Fruit fly (Drosophila melanogaster) whole organism, embryonic: ENCODE data around the gene Sptz.
A peak's percentile ranks its signal among the peaks of the same experiment; 100 is the strongest.

Experiments
- Awh ChIP-seq: fragments of 200-800 bp; sonication (Bioruptor generic); IDR thresholded peaks from 2 replicates; pipeline ENCODE4, ENCODE4 v1.3.6; 2022; ENCODE audit warnings: missing biosample characterization, missing genetic modification characterization
- C15 ChIP-seq: fragments of 200-800 bp; sonication (Bioruptor generic); IDR thresholded peaks from 3 replicates; pipeline ENCODE4 v1.3.6; 2022; ENCODE audit warnings: missing biosample characterization, missing genetic modification characterization
- CG10209 ChIP-seq: fragments of 200-800 bp; sonication (Bioruptor generic); optimal IDR thresholded peaks from 3 replicates; lab custom pipeline; 2017; ENCODE audit warnings: missing biosample characterization, mild to moderate bottlenecking, missing genetic modification characterization, missing genetic modification reagents
- CG10431 ChIP-seq: fragments of 200-800 bp; sonication (Bioruptor generic); optimal IDR thresholded peaks from 3 replicates; lab custom pipeline; 2018; ENCODE audit warnings: missing biosample characterization, mild to moderate bottlenecking, missing genetic modification characterization
- CG11560 ChIP-seq: fragments of 200-800 bp; sonication (Bioruptor generic); IDR thresholded peaks from 3 replicates; pipeline ENCODE4 v1.3.6; 2022; ENCODE audit warnings: missing biosample characterization, missing genetic modification characterization
- CG13123 ChIP-seq: fragments of 200-800 bp; sonication (Bioruptor generic); optimal IDR thresholded peaks from 2 replicates; lab custom pipeline; 2016; ENCODE audit warnings: missing biosample characterization, missing genetic modification characterization
- CG13775 ChIP-seq: fragments of 200-800 bp; sonication (Bioruptor generic); optimal IDR thresholded peaks from 3 replicates; lab custom pipeline; 2017; ENCODE audit warnings: missing biosample characterization, mild to moderate bottlenecking, missing genetic modification characterization
- CG14441 ChIP-seq: fragments of 200-800 bp; sonication (Bioruptor generic); IDR thresholded peaks from 2 replicates; pipeline ENCODE4 v1.3.6; 2022; ENCODE audit warnings: missing biosample characterization, missing genetic modification characterization
- CG14667 ChIP-seq: fragments of 200-800 bp; sonication (Bioruptor generic); IDR thresholded peaks from 2 replicates; pipeline ENCODE4 v1.3.6; 2022; ENCODE audit warnings: missing biosample characterization, missing genetic modification characterization
- CG15011 ChIP-seq: fragments of 200-800 bp; sonication (Bioruptor generic); optimal IDR thresholded peaks from 3 replicates; lab custom pipeline; 2018; ENCODE audit warnings: missing biosample characterization, mild to moderate bottlenecking, missing genetic modification characterization
- CG18599 ChIP-seq: fragments of 200-800 bp; sonication (Bioruptor generic); optimal IDR thresholded peaks from 3 replicates; lab custom pipeline; 2017; ENCODE audit warnings: missing biosample characterization, missing genetic modification characterization, mild to moderate bottlenecking, moderate library complexity, missing genetic modification reagents
- CG30431 ChIP-seq: fragments of 200-800 bp; sonication (Bioruptor generic); optimal IDR thresholded peaks from 2 replicates; lab custom pipeline; 2017; ENCODE audit warnings: missing biosample characterization, missing genetic modification characterization
- CG31441 ChIP-seq: fragments of 200-800 bp; sonication (Bioruptor generic); IDR thresholded peaks from 2 replicates; pipeline ENCODE4 v1.3.6; 2022; ENCODE audit warnings: missing biosample characterization, missing genetic modification characterization
- CG3281 ChIP-seq: fragments of 200-800 bp; sonication (Bioruptor generic); optimal IDR thresholded peaks from 3 replicates; lab custom pipeline; 2017; ENCODE audit warnings: missing biosample characterization, mild to moderate bottlenecking, missing genetic modification characterization
- CG4617 ChIP-seq: fragments of 200-800 bp; sonication (Bioruptor generic); optimal IDR thresholded peaks from 3 replicates; lab custom pipeline; 2016; ENCODE audit warnings: missing biosample characterization, missing genetic modification characterization, borderline replicate concordance
- CG5953 ChIP-seq: fragments of 200-800 bp; sonication (Bioruptor generic); IDR thresholded peaks from 2 replicates; pipeline ENCODE4 v1.3.6; 2022; ENCODE audit warnings: missing biosample characterization, missing genetic modification characterization
- CG6813 ChIP-seq: fragments of 200-800 bp; sonication (Bioruptor generic); optimal IDR thresholded peaks from 2 replicates; lab custom pipeline; 2017; ENCODE audit warnings: missing biosample characterization, missing genetic modification characterization, mild to moderate bottlenecking, moderate library complexity, missing genetic modification reagents
- CG7786 ChIP-seq: fragments of 200-800 bp; sonication (Bioruptor generic); optimal IDR thresholded peaks from 2 replicates; lab custom pipeline; 2016; ENCODE audit warnings: missing biosample characterization, missing genetic modification characterization
- CG8089 ChIP-seq: fragments of 200-800 bp; sonication (Bioruptor generic); optimal IDR thresholded peaks from 3 replicates; lab custom pipeline; 2016; ENCODE audit warnings: missing biosample characterization, missing genetic modification characterization
- CG8924 ChIP-seq: fragments of 200-800 bp; optimal IDR thresholded peaks from 3 replicates; lab custom pipeline; 2019; ENCODE audit warnings: missing biosample characterization, mild to moderate bottlenecking, missing genetic modification characterization, moderate library complexity
- CG9437 ChIP-seq: fragments of 200-800 bp; sonication (Bioruptor generic); optimal IDR thresholded peaks from 2 replicates; lab custom pipeline; 2018; ENCODE audit warnings: missing biosample characterization, mild to moderate bottlenecking, missing genetic modification characterization
- CG9727 ChIP-seq: fragments of 200-800 bp; sonication (Bioruptor generic); optimal IDR thresholded peaks from 3 replicates; lab custom pipeline; 2017; ENCODE audit warnings: missing biosample characterization, mild to moderate bottlenecking, missing genetic modification characterization
- CG9932 ChIP-seq: fragments of 200-800 bp; sonication (Bioruptor generic); IDR thresholded peaks from 2 replicates; pipeline ENCODE4 v1.3.6; 2022; ENCODE audit warnings: missing biosample characterization, missing genetic modification characterization
- D19A ChIP-seq: fragments of 200-800 bp; optimal IDR thresholded peaks from 3 replicates; lab custom pipeline; 2019; ENCODE audit warnings: missing biosample characterization, mild to moderate bottlenecking, missing genetic modification characterization, moderate library complexity
- Dbx ChIP-seq: fragments of 200-800 bp; sonication (Bioruptor generic); IDR thresholded peaks from 3 replicates; pipeline ENCODE4 v1.3.6; 2022; ENCODE audit warnings: missing biosample characterization, missing genetic modification characterization
- GATAe ChIP-seq: fragments of 200-800 bp; sonication (Bioruptor generic); conservative IDR thresholded peaks from 2 replicates; pipeline ENCODE4 v1.3.6; 2022; ENCODE audit warnings: missing biosample characterization, missing genetic modification characterization
- Gsc ChIP-seq: fragments of 200-800 bp; sonication (Bioruptor generic); IDR thresholded peaks from 2 replicates; pipeline ENCODE4 v1.3.6; 2022; ENCODE audit warnings: missing biosample characterization, missing genetic modification characterization
- Gug ChIP-seq: fragments of 200-800 bp; sonication (Bioruptor generic); IDR thresholded peaks from 4 replicates; pipeline ENCODE4 v1.3.6; 2022; ENCODE audit warnings: missing biosample characterization, missing genetic modification characterization
- MBD-R2 ChIP-seq: fragments of 200-800 bp; sonication (Bioruptor generic); IDR thresholded peaks from 2 replicates; pipeline ENCODE4 v1.3.6; 2022; ENCODE audit warnings: missing biosample characterization, missing genetic modification characterization
- NK7.1 ChIP-seq: fragments of 200-800 bp; sonication (Bioruptor generic); optimal IDR thresholded peaks from 3 replicates; lab custom pipeline; 2016; ENCODE audit warnings: missing biosample characterization, missing genetic modification characterization
- Neu2 ChIP-seq: fragments of 200-800 bp; sonication (Bioruptor generic); optimal IDR thresholded peaks from 3 replicates; lab custom pipeline; 2016; ENCODE audit warnings: missing biosample characterization, missing genetic modification characterization, borderline replicate concordance
- Oli ChIP-seq: fragments of 200-800 bp; sonication (Bioruptor generic); optimal IDR thresholded peaks from 2 replicates; lab custom pipeline; 2018; ENCODE audit warnings: missing biosample characterization, mild to moderate bottlenecking, missing genetic modification characterization, moderate library complexity
- Six4 ChIP-seq: fragments of 200-800 bp; sonication (Bioruptor generic); optimal IDR thresholded peaks from 2 replicates; lab custom pipeline; 2016; ENCODE audit warnings: missing biosample characterization, missing genetic modification characterization
- Sry-δ ChIP-seq: fragments of 200-800 bp; sonication (Bioruptor generic); optimal IDR thresholded peaks from 2 replicates; lab custom pipeline; 2016; ENCODE audit warnings: missing biosample characterization, missing genetic modification characterization
- ab ChIP-seq: fragments of 200-800 bp; sonication (Bioruptor generic); optimal IDR thresholded peaks from 2 replicates; lab custom pipeline; 2016; ENCODE audit warnings: missing biosample characterization, missing genetic modification characterization
- ap ChIP-seq: fragments of 200-800 bp; sonication (Bioruptor generic); IDR thresholded peaks from 2 replicates; pipeline ENCODE4 v1.3.6; 2022; ENCODE audit warnings: missing biosample characterization, missing genetic modification characterization
- cad ChIP-seq: fragments of >200 bp; optimal IDR thresholded peaks from 2 replicates; lab custom pipeline; 2017; ENCODE audit warnings: missing biosample characterization, missing genetic modification characterization
- emc ChIP-seq: fragments of 200-800 bp; sonication (Bioruptor generic); optimal IDR thresholded peaks from 2 replicates; lab custom pipeline; 2016; ENCODE audit warnings: missing biosample characterization, missing genetic modification characterization
- ewg ChIP-seq: fragments of 200-800 bp; sonication (Bioruptor generic); optimal IDR thresholded peaks from 3 replicates; lab custom pipeline; 2017; ENCODE audit warnings: mild to moderate bottlenecking, missing biosample characterization, missing genetic modification reagents, missing genetic modification characterization
- fd102C ChIP-seq: fragments of 200-800 bp; sonication (Bioruptor generic); optimal IDR thresholded peaks from 2 replicates; lab custom pipeline; 2018; ENCODE audit warnings: missing biosample characterization, mild to moderate bottlenecking, missing genetic modification characterization, moderate library complexity
- gcm ChIP-seq: fragments of 200-800 bp; sonication (Bioruptor generic); optimal IDR thresholded peaks from 2 replicates; lab custom pipeline; 2019; ENCODE audit warnings: missing biosample characterization, mild to moderate bottlenecking, missing genetic modification characterization, moderate library complexity
- jumu ChIP-seq: fragments of 200-800 bp; sonication (Bioruptor generic); optimal IDR thresholded peaks from 3 replicates; lab custom pipeline; 2016; ENCODE audit warnings: missing biosample characterization, missing genetic modification characterization
- ro ChIP-seq: fragments of 200-800 bp; sonication (Bioruptor generic); IDR thresholded peaks from 2 replicates; pipeline ENCODE4 v1.3.6; 2022; ENCODE audit warnings: missing biosample characterization, missing genetic modification characterization
- sc ChIP-seq, 3 experiments: fragments of >200 bp in 2 of 3; fragments of 200-800 bp in 1 of 3; sonication (Bioruptor generic) in 1 of 3; optimal IDR thresholded peaks; 2 replicates in 2 of 3; 3 replicates in 1 of 3; lab custom pipeline; 2017; ENCODE audit warnings: mild to moderate bottlenecking in 1 of 3, missing biosample characterization in 1 of 3, missing genetic modification characterization in 1 of 3, missing genetic modification reagents in 1 of 3
- sens-2 ChIP-seq: fragments of 200-800 bp; sonication (Bioruptor generic); IDR thresholded peaks from 2 replicates; pipeline ENCODE4 v1.3.6; 2022; ENCODE audit warnings: missing biosample characterization, missing genetic modification characterization
- tin ChIP-seq: fragments of 200-800 bp; sonication (Bioruptor generic); optimal IDR thresholded peaks from 3 replicates; lab custom pipeline; 2016; ENCODE audit warnings: missing biosample characterization, missing genetic modification characterization
- tio ChIP-seq: fragments of 200-800 bp; sonication (Bioruptor generic); optimal IDR thresholded peaks from 2 replicates; lab custom pipeline; 2017; ENCODE audit warnings: missing biosample characterization, missing genetic modification characterization, inconsistent platforms
- z ChIP-seq: fragments of 200-800 bp; sonication (Bioruptor generic); IDR thresholded peaks from 3 replicates; pipeline ENCODE4 v1.3.6; 2022; ENCODE audit warnings: missing biosample characterization, missing genetic modification characterization
- zfh2 ChIP-seq: fragments of 200-800 bp; sonication (Bioruptor generic); optimal IDR thresholded peaks from 2 replicates; lab custom pipeline; 2016; ENCODE audit warnings: missing biosample characterization, missing genetic modification characterization

Sptz gene

dm6 chr3R:11458022-11458850, 36.3 kb downstream of the Sptz start (continued):
- TF ChIP-seq Oli (tag; lab: Kevin White, UChicago): peak; percentile 60
- no peak for TF ChIP-seq z
- TF ChIP-seq CG13123 (GFP tag; lab: Kevin White, UChicago): no peak
- peak; percentile 75 for TF ChIP-seq CG9932 (GFP tag; lab: Robert Waterston, UW)
- no peak for TF ChIP-seq CG8089 (GFP tag; lab: Kevin White, UChicago)
- TF ChIP-seq CG10431 (GFP tag; lab: Kevin White, UChicago): no peak
- peak; percentile 90 for TF ChIP-seq CG14441 (GFP tag; lab: Robert Waterston, UW)
- TF ChIP-seq sc (optimal IDR thresholded peaks at IDR 0.05; lab: Kevin White, UChicago): no peak
- TF ChIP-seq sc (GFP tag; optimal IDR thresholded peaks at IDR 0.05; lab: Kevin White, UChicago): no peak
- peak; percentile 25 for TF ChIP-seq tio (GFP tag; lab: Kevin White, UChicago)
- TF ChIP-seq cad (GFP tag; lab: Kevin White, UChicago): no peak
- TF ChIP-seq CG11560 (tag; lab: Robert Waterston, UW): peak; percentile 64
- peak; percentile 73; the same call in 1 of the 2 replicates for TF ChIP-seq Awh (GFP tag; lab: Robert Waterston, UW)
- 0 out of 2 replicates have a peak, but pooled peaks have one; percentile 43 for TF ChIP-seq Gsc (GFP tag; lab: Robert Waterston, UW)
- TF ChIP-seq tin (GFP tag; lab: Kevin White, UChicago): peak; percentile 38
- 0 out of 2 replicates have a peak, but pooled peaks have one; percentile 38 for TF ChIP-seq sens-2 (GFP tag; lab: Robert Waterston, UW)
- peak; percentile 77; the same call in 2 of the 3 replicates for TF ChIP-seq C15 (GFP tag; lab: Robert Waterston, UW)
- TF ChIP-seq CG13775 (GFP tag; lab: Kevin White, UChicago): peak; percentile 55
- peak; percentile 90 for TF ChIP-seq GATAe (GFP tag; lab: Robert Waterston, UW)
- peak; percentile 55 for TF ChIP-seq CG30431 (GFP tag; lab: Kevin White, UChicago)
- peak; percentile 61 for TF ChIP-seq zfh2
- peak; percentile 18 for TF ChIP-seq D19A (tag; lab: Kevin White, UChicago)
- TF ChIP-seq NK7.1 (GFP tag; lab: Kevin White, UChicago): peak; percentile 22
- peak; percentile 82 for TF ChIP-seq CG14667 (GFP tag; lab: Robert Waterston, UW)
- TF ChIP-seq MBD-R2 (GFP tag; lab: Robert Waterston, UW): peak; percentile 58
- TF ChIP-seq CG18599 (GFP tag; lab: Kevin White, UChicago): peak; percentile 80
- peak; percentile 25 for TF ChIP-seq Sry-δ (GFP tag; lab: Kevin White, UChicago)
- peak; percentile 37 for TF ChIP-seq CG9437 (GFP tag; lab: Kevin White, UChicago)
- TF ChIP-seq CG4617 (GFP tag; lab: Kevin White, UChicago): no peak
- TF ChIP-seq ro (GFP tag; lab: Robert Waterston, UW): 0 out of 2 replicates have a peak, but pooled peaks have one; percentile 49
- TF ChIP-seq ap (GFP tag; lab: Robert Waterston, UW): peak; percentile 41; the same call in 1 of the 2 replicates
- TF ChIP-seq CG8924: peak; percentile 48
- peak; percentile 52; the same call in 1 of the 2 replicates for TF ChIP-seq CG31441 (GFP tag; lab: Robert Waterston, UW)
- TF ChIP-seq fd102C (GFP tag; lab: Kevin White, UChicago): no peak
- peak; percentile 59; the same call in 1 of the 2 replicates for TF ChIP-seq CG5953 (GFP tag; lab: Robert Waterston, UW)
- TF ChIP-seq jumu (GFP tag; lab: Kevin White, UChicago): peak; percentile 66
- TF ChIP-seq Neu2 (GFP tag; lab: Kevin White, UChicago): peak; percentile 41
- TF ChIP-seq CG6813 (GFP tag; lab: Kevin White, UChicago): peak; percentile 63
- peak; percentile 67 for TF ChIP-seq CG7786 (GFP tag; lab: Kevin White, UChicago)
- peak; percentile 40 for TF ChIP-seq Six4 (GFP tag; lab: Kevin White, UChicago)
- peak; percentile 60 for TF ChIP-seq CG9727 (GFP tag; lab: Kevin White, UChicago)
- TF ChIP-seq emc: peak; percentile 53
- TF ChIP-seq Dbx (GFP tag; lab: Robert Waterston, UW): peak; percentile 82
- TF ChIP-seq CG15011 (GFP tag; lab: Kevin White, UChicago): peak; percentile 40
- peak; percentile 28 for TF ChIP-seq ab (GFP tag; lab: Kevin White, UChicago)
- peak; percentile 26 for TF ChIP-seq ewg (GFP tag; lab: Kevin White, UChicago)
- TF ChIP-seq CG10209 (GFP tag; lab: Kevin White, UChicago): peak; percentile 64
- peak; percentile 79 for TF ChIP-seq Gug (GFP tag; lab: Robert Waterston, UW)
- TF ChIP-seq CG3281 (GFP tag; lab: Kevin White, UChicago): peak; percentile 73
- TF ChIP-seq gcm (GFP tag; lab: Kevin White, UChicago): no peak
